Fruit fly (Drosophila melanogaster) whole organism, embryonic: Measurements from ENCODE around the gene CG18810.

Experiments used
- Bgb ChIP-seq: fragments of 200-800 bp; sonication (Bioruptor generic); IDR thresholded peaks from 2 replicates; pipeline ENCODE4 v1.3.6; 2022; ENCODE audit warnings: missing biosample characterization, missing genetic modification characterization; ENCODE audit not compliant: partially characterized antibody
- CG11085 ChIP-seq: fragments of 200-800 bp; sonication (Bioruptor generic); IDR thresholded peaks from 2 replicates; pipeline ENCODE4 v1.3.6; 2022; ENCODE audit warnings: missing biosample characterization, missing genetic modification characterization
- CG12942 ChIP-seq: fragments of 200-800 bp; sonication (Bioruptor generic); optimal IDR thresholded peaks from 3 replicates; lab custom pipeline; 2016; ENCODE audit warnings: missing biosample characterization, missing genetic modification characterization
- CG13287 ChIP-seq: fragments of 200-800 bp; sonication (Bioruptor generic); IDR thresholded peaks from 2 replicates; pipeline ENCODE4 v1.3.6; 2022; ENCODE audit warnings: missing biosample characterization, missing genetic modification characterization; ENCODE audit not compliant: partially characterized antibody
- CG13775 ChIP-seq: fragments of 200-800 bp; sonication (Bioruptor generic); optimal IDR thresholded peaks from 3 replicates; lab custom pipeline; 2017; ENCODE audit warnings: missing biosample characterization, mild to moderate bottlenecking, missing genetic modification characterization
- CG13894 ChIP-seq: fragments of 200-800 bp; sonication (Bioruptor generic); optimal IDR thresholded peaks from 3 replicates; lab custom pipeline; 2018; ENCODE audit warnings: missing biosample characterization, mild to moderate bottlenecking, missing genetic modification characterization, moderate library complexity
- CG14667 ChIP-seq: fragments of 200-800 bp; sonication (Bioruptor generic); IDR thresholded peaks from 2 replicates; pipeline ENCODE4 v1.3.6; 2022; ENCODE audit warnings: missing biosample characterization, missing genetic modification characterization
- CG14860 ChIP-seq: fragments of 200-800 bp; sonication (Bioruptor generic); IDR thresholded peaks from 3 replicates; pipeline ENCODE4 v1.3.6; 2022; ENCODE audit warnings: missing biosample characterization, missing genetic modification characterization; ENCODE audit not compliant: partially characterized antibody
- CG1529 ChIP-seq: fragments of 200-800 bp; sonication (Bioruptor generic); optimal IDR thresholded peaks from 3 replicates; lab custom pipeline; 2018; ENCODE audit warnings: missing biosample characterization, missing genetic modification characterization
- CG15601 ChIP-seq: fragments of 200-800 bp; sonication (Bioruptor generic); optimal IDR thresholded peaks from 3 replicates; lab custom pipeline; 2019; ENCODE audit warnings: missing biosample characterization, mild to moderate bottlenecking, missing genetic modification characterization, moderate library complexity
- CG3065 ChIP-seq: fragments of 200-800 bp; sonication (Bioruptor generic); optimal IDR thresholded peaks from 2 replicates; lab custom pipeline; 2016; ENCODE audit warnings: missing biosample characterization, missing genetic modification characterization
- CG4820 ChIP-seq: fragments of 200-800 bp; sonication (Bioruptor generic); optimal IDR thresholded peaks from 3 replicates; lab custom pipeline; 2016; ENCODE audit warnings: missing biosample characterization, missing genetic modification characterization
- CG7556 ChIP-seq: fragments of 200-800 bp; sonication (Bioruptor generic); optimal IDR thresholded peaks from 2 replicates; lab custom pipeline; 2017; ENCODE audit warnings: missing biosample characterization, mild to moderate bottlenecking, missing genetic modification characterization
- CG7745 ChIP-seq: fragments of 200-800 bp; sonication (Bioruptor generic); optimal IDR thresholded peaks from 2 replicates; lab custom pipeline; 2018; ENCODE audit warnings: missing biosample characterization, mild to moderate bottlenecking, missing genetic modification characterization, moderate library complexity
- CG8281 ChIP-seq: fragments of 200-800 bp; sonication (Bioruptor generic); optimal IDR thresholded peaks from 2 replicates; lab custom pipeline; 2018; ENCODE audit warnings: missing biosample characterization, mild to moderate bottlenecking, missing genetic modification characterization, moderate library complexity
- Elba2 ChIP-seq: fragments of 200-800 bp; sonication (Bioruptor generic); optimal IDR thresholded peaks from 3 replicates; lab custom pipeline; 2016; ENCODE audit warnings: missing biosample characterization, missing genetic modification characterization
- Kr ChIP-seq: fragments of 200-800 bp; sonication (Bioruptor generic); optimal IDR thresholded peaks from 2 replicates; lab custom pipeline; 2017; ENCODE audit warnings: missing biosample characterization, mild to moderate bottlenecking, missing genetic modification characterization
- NK7.1 ChIP-seq: fragments of 200-800 bp; sonication (Bioruptor generic); optimal IDR thresholded peaks from 3 replicates; lab custom pipeline; 2016; ENCODE audit warnings: missing biosample characterization, missing genetic modification characterization
- Oli ChIP-seq: fragments of 200-800 bp; sonication (Bioruptor generic); optimal IDR thresholded peaks from 2 replicates; lab custom pipeline; 2018; ENCODE audit warnings: missing biosample characterization, mild to moderate bottlenecking, missing genetic modification characterization, moderate library complexity
- Six4 ChIP-seq: fragments of 200-800 bp; sonication (Bioruptor generic); optimal IDR thresholded peaks from 2 replicates; lab custom pipeline; 2016; ENCODE audit warnings: missing biosample characterization, missing genetic modification characterization
- Xrp1 ChIP-seq: fragments of 200-800 bp; sonication (Bioruptor generic); IDR thresholded peaks from 2 replicates; pipeline ENCODE4 v1.3.6; 2022; ENCODE audit warnings: missing biosample characterization, missing genetic modification characterization
- en ChIP-seq: fragments of 200-800 bp; sonication (Bioruptor generic); optimal IDR thresholded peaks from 2 replicates; lab custom pipeline; 2016; ENCODE audit warnings: missing biosample characterization, missing genetic modification characterization
- eve ChIP-seq, 2 experiments: fragments of >200 bp; optimal IDR thresholded peaks; 2 replicates each; lab custom pipeline; 2017; ENCODE audit warnings: missing biosample characterization in 2 of 2, missing genetic modification characterization in 2 of 2
- gcm ChIP-seq: fragments of 200-800 bp; sonication (Bioruptor generic); optimal IDR thresholded peaks from 2 replicates; lab custom pipeline; 2019; ENCODE audit warnings: missing biosample characterization, mild to moderate bottlenecking, missing genetic modification characterization, moderate library complexity
- gfzf ChIP-seq: fragments of 200-800 bp; sonication (Bioruptor generic); optimal IDR thresholded peaks from 2 replicates; lab custom pipeline; 2016; ENCODE audit warnings: missing biosample characterization, mild to moderate bottlenecking, missing genetic modification characterization, moderate library complexity
- hkb ChIP-seq, 2 experiments: fragments of 200-800 bp in 1 of 2; fragments of >200 bp in 1 of 2; sonication (Bioruptor generic) in 1 of 2; IDR thresholded peaks in 1 of 2; optimal IDR thresholded peaks in 1 of 2; 2 replicates each; pipeline versions ENCODE4 v1.3.6 to Lab custom; 2017 to 2022; ENCODE audit warnings: missing biosample characterization in 1 of 2, missing genetic modification characterization in 1 of 2
- jing ChIP-seq: fragments of 200-800 bp; sonication (Bioruptor generic); optimal IDR thresholded peaks from 2 replicates; lab custom pipeline; 2018; ENCODE audit warnings: missing biosample characterization, mild to moderate bottlenecking, missing genetic modification characterization
- ken ChIP-seq: fragments of 200-800 bp; sonication (Bioruptor generic); IDR thresholded peaks from 3 replicates; pipeline ENCODE4 v1.3.6; 2022; ENCODE audit warnings: missing biosample characterization, missing genetic modification characterization
- lmd ChIP-seq: fragments of 200-800 bp; sonication (Bioruptor generic); IDR thresholded peaks from 2 replicates; pipeline ENCODE4 v1.3.6; 2022; ENCODE audit warnings: missing biosample characterization, missing genetic modification characterization
- lola ChIP-seq, 3 experiments: fragments of >200 bp in 2 of 3; fragments of 200-800 bp in 1 of 3; sonication (Bioruptor generic) in 1 of 3; optimal IDR thresholded peaks; 2 replicates each; lab custom pipeline; 2017 to 2019; ENCODE audit warnings: missing biosample characterization in 3 of 3, missing genetic modification characterization in 3 of 3, mild to moderate bottlenecking in 1 of 3, moderate library complexity in 1 of 3
- mam ChIP-seq: fragments of 200-800 bp; sonication (Bioruptor generic); optimal IDR thresholded peaks from 3 replicates; lab custom pipeline; 2016; ENCODE audit warnings: missing biosample characterization, missing genetic modification characterization
- odd ChIP-seq: fragments of 200-800 bp; sonication (Bioruptor generic); optimal IDR thresholded peaks from 2 replicates; lab custom pipeline; 2017; ENCODE audit warnings: missing biosample characterization, mild to moderate bottlenecking, missing genetic modification characterization
- org-1 ChIP-seq: fragments of 200-800 bp; sonication (Bioruptor generic); optimal IDR thresholded peaks from 2 replicates; lab custom pipeline; 2017; ENCODE audit warnings: missing biosample characterization, missing genetic modification characterization
- pan ChIP-seq, 4 experiments: fragments of >200 bp in 3 of 4; fragments of 200-800 bp in 1 of 4; sonication (Bioruptor generic) in 1 of 4; optimal IDR thresholded peaks in 3 of 4; IDR thresholded peaks in 1 of 4; 2 replicates each; pipeline versions ENCODE4 v1.3.6 to Lab custom; 2017 to 2022; ENCODE audit warnings: missing biosample characterization in 2 of 4, missing genetic modification characterization in 2 of 4, mixed read lengths in 1 of 4
- sisA ChIP-seq: fragments of 200-800 bp; sonication (Bioruptor generic); IDR thresholded peaks from 2 replicates; pipeline ENCODE4 v1.3.6; 2022; ENCODE audit warnings: missing biosample characterization, missing genetic modification characterization
- sug ChIP-seq: fragments of 200-800 bp; optimal IDR thresholded peaks from 2 replicates; lab custom pipeline; 2019; ENCODE audit warnings: missing biosample characterization, mild to moderate bottlenecking, missing genetic modification characterization, moderate library complexity
- ttk ChIP-seq: fragments of 200-800 bp; sonication (Bioruptor generic); IDR thresholded peaks from 2 replicates; pipeline ENCODE4 v2.1.2; 2022; ENCODE audit warnings: missing biosample characterization, missing genetic modification characterization
- unc-4 ChIP-seq: fragments of 200-800 bp; sonication (Bioruptor generic); IDR thresholded peaks from 2 replicates; pipeline ENCODE4 v1.3.6; 2022; ENCODE audit warnings: missing biosample characterization, missing genetic modification characterization; ENCODE audit not compliant: partially characterized antibody
- vnd ChIP-seq: fragments of 200-800 bp; sonication (Bioruptor generic); IDR thresholded peaks from 3 replicates; pipeline ENCODE4 v1.3.6; 2022; ENCODE audit warnings: missing biosample characterization, missing genetic modification characterization; ENCODE audit not compliant: partially characterized antibody
- z ChIP-seq: fragments of 200-800 bp; sonication (Bioruptor generic); IDR thresholded peaks from 3 replicates; pipeline ENCODE4 v1.3.6; 2022; ENCODE audit warnings: missing biosample characterization, missing genetic modification characterization
- zf30C ChIP-seq: fragments of 200-800 bp; sonication (Bioruptor generic); optimal IDR thresholded peaks from 3 replicates; lab custom pipeline; 2018; ENCODE audit warnings: missing biosample characterization, mild to moderate bottlenecking, missing genetic modification characterization

CG18810 gene

DNA sequence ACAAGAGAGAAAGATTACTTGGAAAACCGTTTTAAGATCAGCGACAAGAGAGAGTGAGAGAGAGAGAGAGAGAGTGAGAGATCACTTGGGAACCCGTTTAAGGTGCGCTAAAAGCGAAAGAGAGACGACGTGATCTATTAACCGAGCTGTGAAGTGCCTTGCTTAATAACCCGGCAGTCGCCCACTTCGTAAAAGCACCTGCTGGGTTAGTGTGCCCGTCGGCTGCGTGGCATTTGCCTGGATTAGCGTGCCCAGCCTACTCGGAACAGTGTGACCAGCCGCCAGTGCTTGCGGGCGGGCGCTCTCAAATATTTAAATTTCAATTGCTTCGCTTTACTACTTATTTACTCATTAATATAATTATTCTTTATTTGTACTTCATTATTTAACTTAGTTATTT lies 10.3 kb upstream of the CG18810 start (continued):
- no peak for TF ChIP-seq CG14667 (GFP tag; lab: Robert Waterston, UW)
- no peak for TF ChIP-seq gcm (GFP tag; lab: Kevin White, UChicago)
- no peak for TF ChIP-seq sisA (GFP tag; lab: Robert Waterston, UW)
- no peak for TF ChIP-seq en
- TF ChIP-seq CG13775 (GFP tag; lab: Kevin White, UChicago), result no peak
- TF ChIP-seq CG7556 (GFP tag; lab: Kevin White, UChicago), result no peak
- TF ChIP-seq CG14860 (GFP tag; lab: Robert Waterston, UW), result no peak
- no peak for TF ChIP-seq Kr (GFP tag; lab: Kevin White, UChicago)
- peak; percentile 10 for TF ChIP-seq CG15601 (tag; lab: Kevin White, UChicago)
- TF ChIP-seq unc-4 (GFP tag; lab: Robert Waterston, UW), result peak; percentile 32; the same call in 1 of the 2 replicates
- TF ChIP-seq Six4 (GFP tag; lab: Kevin White, UChicago), result no peak
- TF ChIP-seq CG1529 (GFP tag; lab: Kevin White, UChicago), result no peak
- TF ChIP-seq CG3065, result no peak
- TF ChIP-seq Xrp1 (GFP tag; lab: Robert Waterston, UW), result no peak
- no peak for TF ChIP-seq lola (GFP tag; optimal IDR thresholded peaks at IDR 0.05; lab: Kevin White, UChicago)
- peak; percentile 52; the same call in 1 of the 2 replicates for TF ChIP-seq CG13287 (GFP tag; lab: Robert Waterston, UW)
- TF ChIP-seq mam, result no peak
- TF ChIP-seq jing (GFP tag; lab: Kevin White, UChicago), result no peak

- TF ChIP-seq CG12942 (no peak), zf30C (no peak), CG13894 (tag; lab: Kevin White, UChicago) (no peak), CG4820 (GFP tag; lab: Kevin White, UChicago) (no peak), lmd (GFP tag; lab: Robert Waterston, UW) (no peak), sug (tag; lab: Kevin White, UChicago) (no peak), gfzf (GFP tag; lab: Kevin White, UChicago) (no peak)
Observed at dm6 chr2L:20639821-20640220, 8.9 kb upstream of the CG18810 start, which contains the start of gene CG31680. Gene CG31680 (plus strand): TSS chr2L:20640121.

dm6 chr2L:20640617-20641016 lies 8.1 kb upstream of the CG18810 start, which contains the start of gene Sfp38D:
Gene Sfp38D (plus strand): TSS chr2L:20640917.
- TF ChIP-seq pan (optimal IDR thresholded peaks at IDR 0.05; lab: Kevin White, UChicago) (no peak), pan (GFP tag; optimal IDR thresholded peaks at IDR 0.05 in 1 of 2, IDR thresholded peaks at IDR 0.05 in 1 of 2) (no peak), Oli (tag; lab: Kevin White, UChicago) (no peak), org-1 (GFP tag; lab: Kevin White, UChicago) (no peak), Bgb (GFP tag; lab: Robert Waterston, UW) (no peak), Elba2 (GFP tag; lab: Kevin White, UChicago) (peak; percentile 38), NK7.1 (no peak), ken (GFP tag; lab: Robert Waterston, UW) (no peak), ttk (GFP tag; lab: Robert Waterston, UW) (no peak)
- TF ChIP-seq, all 482 proteins: peak for 1

DNA sequence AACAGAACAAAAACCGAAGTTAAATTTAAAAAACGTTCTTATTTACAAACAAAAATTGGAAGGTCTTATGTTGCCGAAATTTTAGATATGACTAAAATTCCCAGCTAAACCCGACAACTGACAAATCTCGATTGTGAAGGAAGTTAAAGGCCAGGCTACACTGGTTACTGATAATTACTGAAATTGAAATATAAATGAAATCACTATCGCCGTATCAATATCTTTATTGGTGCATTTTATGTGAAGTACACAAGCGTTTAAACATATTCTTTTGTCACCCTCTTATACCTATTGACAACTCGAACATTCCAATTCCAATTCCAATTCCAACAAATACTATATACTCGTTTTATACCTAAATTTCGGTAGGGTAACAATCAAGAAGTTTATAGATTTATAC lies 5.6 kb upstream of the CG18810 start, which contains the start of gene CG17470:
Gene CG17470, minus strand, starts transcription at position 101 of the 400 bp plus-strand sequence.
- TF ChIP-seq hkb (optimal IDR thresholded peaks at IDR 0.05; lab: Kevin White, UChicago), result no peak
- no peak for TF ChIP-seq hkb (GFP tag; IDR thresholded peaks at IDR 0.05; lab: Robert Waterston, UW)
- TF ChIP-seq CG7745, result no peak
- no peak for TF ChIP-seq CG8281
- no peak for TF ChIP-seq vnd (GFP tag; lab: Robert Waterston, UW)
- TF ChIP-seq CG3065, result no peak
- TF ChIP-seq eve (GFP tag; optimal IDR thresholded peaks at IDR 0.05; lab: Kevin White, UChicago), result no peak
- TF ChIP-seq CG11085, result no peak
- no peak for TF ChIP-seq z
- no peak for TF ChIP-seq jing (GFP tag; lab: Kevin White, UChicago)
- TF ChIP-seq odd (GFP tag; lab: Kevin White, UChicago), result no peak
